Fruit fly (Drosophila melanogaster) whole organism, embryonic: ENCODE data around the gene CG7565.
A peak's percentile ranks its signal among the peaks of the same experiment; 100 is the strongest.

ENCODE experiments used
- Atf6 ChIP-seq: fragments of 200-800 bp; sonication (Bioruptor generic); IDR thresholded peaks from 2 replicates; pipeline ENCODE4 v1.3.6; 2022; ENCODE audit warnings: missing biosample characterization, missing genetic modification characterization
- Bdp1 ChIP-seq: fragments of 200-800 bp; sonication (Bioruptor generic); optimal IDR thresholded peaks from 3 replicates; lab custom pipeline; 2016; ENCODE audit warnings: missing biosample characterization, missing genetic modification characterization
- Blimp-1 ChIP-seq: fragments of 200-800 bp; sonication (Bioruptor generic); optimal IDR thresholded peaks from 3 replicates; lab custom pipeline; 2018; ENCODE audit warnings: missing biosample characterization, missing genetic modification characterization, mild to moderate bottlenecking, moderate library complexity, missing genetic modification reagents
- CG1024 ChIP-seq: fragments of 200-800 bp; sonication (Bioruptor generic); IDR thresholded peaks from 2 replicates; pipeline ENCODE4 v1.3.6; 2022; ENCODE audit warnings: missing biosample characterization, missing genetic modification characterization
- CG10274 ChIP-seq: fragments of 200-800 bp; sonication (Bioruptor generic); optimal IDR thresholded peaks from 3 replicates; lab custom pipeline; 2017; ENCODE audit warnings: missing biosample characterization, mild to moderate bottlenecking, missing genetic modification characterization
- CG11247 ChIP-seq: fragments of 200-800 bp; sonication (Bioruptor generic); IDR thresholded peaks from 2 replicates; pipeline ENCODE4 v1.3.6; 2022; ENCODE audit warnings: missing biosample characterization, missing genetic modification characterization
- CG12155 ChIP-seq: fragments of 200-800 bp; sonication (Bioruptor generic); optimal IDR thresholded peaks from 3 replicates; lab custom pipeline; 2016; ENCODE audit warnings: missing biosample characterization, missing genetic modification characterization
- CG12744 ChIP-seq: fragments of 200-800 bp; sonication (Bioruptor generic); optimal IDR thresholded peaks from 2 replicates; lab custom pipeline; 2016; ENCODE audit warnings: missing biosample characterization, missing genetic modification characterization
- CG13894 ChIP-seq: fragments of 200-800 bp; sonication (Bioruptor generic); optimal IDR thresholded peaks from 3 replicates; lab custom pipeline; 2018; ENCODE audit warnings: missing biosample characterization, mild to moderate bottlenecking, missing genetic modification characterization, moderate library complexity
- CG15073 ChIP-seq: fragments of 200-800 bp; sonication (Bioruptor generic); optimal IDR thresholded peaks from 2 replicates; lab custom pipeline; 2016; ENCODE audit warnings: missing biosample characterization, missing genetic modification characterization
- CG18619 ChIP-seq: fragments of 200-800 bp; sonication (Bioruptor generic); optimal IDR thresholded peaks from 3 replicates; lab custom pipeline; 2017; ENCODE audit warnings: missing biosample characterization, mild to moderate bottlenecking, missing genetic modification characterization
- CG2678 ChIP-seq: fragments of 200-800 bp; sonication (Bioruptor generic); optimal IDR thresholded peaks from 3 replicates; lab custom pipeline; 2019; ENCODE audit warnings: missing biosample characterization, mild to moderate bottlenecking, missing genetic modification characterization, moderate library complexity
- CG32532 ChIP-seq: fragments of 200-800 bp; sonication (Bioruptor generic); IDR thresholded peaks from 2 replicates; pipeline ENCODE4 v1.3.6; 2022; ENCODE audit warnings: missing biosample characterization, missing genetic modification characterization
- CG3281 ChIP-seq: fragments of 200-800 bp; sonication (Bioruptor generic); optimal IDR thresholded peaks from 3 replicates; lab custom pipeline; 2017; ENCODE audit warnings: missing biosample characterization, mild to moderate bottlenecking, missing genetic modification characterization
- CG34224 ChIP-seq: fragments of 200-800 bp; sonication (Bioruptor generic); IDR thresholded peaks from 3 replicates; pipeline ENCODE4 v1.3.6; 2022; ENCODE audit warnings: missing biosample characterization, missing genetic modification characterization; ENCODE audit not compliant: partially characterized antibody
- CG34376 ChIP-seq: fragments of 200-800 bp; sonication (Bioruptor generic); optimal IDR thresholded peaks from 2 replicates; lab custom pipeline; 2018; ENCODE audit warnings: missing biosample characterization, mild to moderate bottlenecking, missing genetic modification characterization
- CG4328 ChIP-seq: fragments of 200-800 bp; sonication (Bioruptor generic); optimal IDR thresholded peaks from 3 replicates; lab custom pipeline; 2017; ENCODE audit warnings: missing biosample characterization, missing genetic modification reagents, missing genetic modification characterization
- CG4360 ChIP-seq: fragments of 200-800 bp; sonication (Bioruptor generic); IDR thresholded peaks from 2 replicates; pipeline ENCODE4 v1.3.6; 2022; ENCODE audit warnings: missing biosample characterization, missing genetic modification characterization
- CG6175 ChIP-seq: fragments of 200-800 bp; sonication (Bioruptor generic); IDR thresholded peaks from 3 replicates; pipeline ENCODE4 v1.3.6; 2022; ENCODE audit warnings: missing biosample characterization, missing genetic modification characterization
- CG7372 ChIP-seq: fragments of 200-800 bp; sonication (Bioruptor generic); IDR thresholded peaks from 2 replicates; pipeline ENCODE4 v1.3.6; 2022; ENCODE audit warnings: missing biosample characterization, missing genetic modification characterization
- CG8089 ChIP-seq: fragments of 200-800 bp; sonication (Bioruptor generic); optimal IDR thresholded peaks from 3 replicates; lab custom pipeline; 2016; ENCODE audit warnings: missing biosample characterization, missing genetic modification characterization
- CG9609 ChIP-seq: fragments of 200-800 bp; sonication (Bioruptor generic); optimal IDR thresholded peaks from 3 replicates; lab custom pipeline; 2016; ENCODE audit warnings: missing biosample characterization, missing genetic modification characterization
- CG9727 ChIP-seq: fragments of 200-800 bp; sonication (Bioruptor generic); optimal IDR thresholded peaks from 3 replicates; lab custom pipeline; 2017; ENCODE audit warnings: missing biosample characterization, mild to moderate bottlenecking, missing genetic modification characterization
- CG9817 ChIP-seq: fragments of 200-800 bp; sonication (Bioruptor generic); optimal IDR thresholded peaks from 2 replicates; lab custom pipeline; 2018; ENCODE audit warnings: missing biosample characterization, mild to moderate bottlenecking, missing genetic modification characterization, moderate library complexity
- CkIIα-i1 ChIP-seq: fragments of 200-800 bp; sonication (Bioruptor generic); IDR thresholded peaks from 2 replicates; pipeline ENCODE4 v1.3.6; 2022; ENCODE audit warnings: missing biosample characterization, missing genetic modification characterization
- D19B ChIP-seq: fragments of 200-800 bp; sonication (Bioruptor generic); optimal IDR thresholded peaks from 2 replicates; lab custom pipeline; 2017; ENCODE audit warnings: missing biosample characterization, mild to moderate bottlenecking, missing genetic modification characterization
- GATAe ChIP-seq: fragments of 200-800 bp; sonication (Bioruptor generic); conservative IDR thresholded peaks from 2 replicates; pipeline ENCODE4 v1.3.6; 2022; ENCODE audit warnings: missing biosample characterization, missing genetic modification characterization
- HmgZ ChIP-seq: fragments of 200-800 bp; sonication (Bioruptor generic); optimal IDR thresholded peaks from 2 replicates; lab custom pipeline; 2018; ENCODE audit warnings: missing biosample characterization, mild to moderate bottlenecking, missing genetic modification characterization
- Hmr ChIP-seq: fragments of 200-800 bp; sonication (Bioruptor generic); optimal IDR thresholded peaks from 3 replicates; lab custom pipeline; 2017; ENCODE audit warnings: mild to moderate bottlenecking, missing biosample characterization, missing genetic modification reagents, missing genetic modification characterization
- Lhr ChIP-seq: fragments of 200-800 bp; sonication (Bioruptor generic); optimal IDR thresholded peaks from 3 replicates; lab custom pipeline; 2017; ENCODE audit warnings: mild to moderate bottlenecking, missing biosample characterization, missing genetic modification reagents, missing genetic modification characterization
- MTF-1 ChIP-seq: fragments of 200-800 bp; sonication (Bioruptor generic); optimal IDR thresholded peaks from 2 replicates; lab custom pipeline; 2018; ENCODE audit warnings: missing biosample characterization, mild to moderate bottlenecking, missing genetic modification characterization, borderline replicate concordance
- Mes4 ChIP-seq: fragments of 200-800 bp; sonication (Bioruptor generic); optimal IDR thresholded peaks from 2 replicates; lab custom pipeline; 2016; ENCODE audit warnings: missing biosample characterization, missing genetic modification characterization
- Nf-YC ChIP-seq: fragments of 200-800 bp; optimal IDR thresholded peaks from 3 replicates; lab custom pipeline; 2019; ENCODE audit warnings: missing biosample characterization, mild to moderate bottlenecking, missing genetic modification characterization, moderate library complexity
- Rfx ChIP-seq: fragments of 200-800 bp; sonication (Bioruptor generic); IDR thresholded peaks from 2 replicates; pipeline ENCODE4 v1.3.6; 2022; ENCODE audit warnings: missing biosample characterization, missing genetic modification characterization
- Trl ChIP-seq, 3 experiments: fragments of >200 bp in 2 of 3; fragments of 200-800 bp in 1 of 3; sonication (Bioruptor generic) in 1 of 3; optimal IDR thresholded peaks; 2 replicates in 1 of 3; 3 replicates in 2 of 3; lab custom pipeline; 2016 to 2017; ENCODE audit warnings: missing biosample characterization in 1 of 3, missing genetic modification characterization in 1 of 3
- bbx ChIP-seq: fragments of 200-800 bp; sonication (Bioruptor generic); IDR thresholded peaks from 2 replicates; pipeline ENCODE4 v1.3.6; 2022; ENCODE audit warnings: missing biosample characterization, missing genetic modification characterization; ENCODE audit not compliant: partially characterized antibody
- chm ChIP-seq: fragments of 200-800 bp; sonication (Bioruptor generic); IDR thresholded peaks from 2 replicates; pipeline ENCODE4 v1.3.6; 2022; ENCODE audit warnings: missing biosample characterization, missing genetic modification characterization
- crol ChIP-seq: fragments of 200-800 bp; sonication (Bioruptor generic); IDR thresholded peaks from 2 replicates; pipeline ENCODE4 v1.3.6; 2022; ENCODE audit warnings: missing biosample characterization, missing genetic modification characterization
- cwo ChIP-seq: fragments of 200-800 bp; sonication (Bioruptor generic); optimal IDR thresholded peaks from 3 replicates; lab custom pipeline; 2017; ENCODE audit warnings: missing biosample characterization, missing genetic modification characterization, mild to moderate bottlenecking, moderate library complexity, missing genetic modification reagents
- dpn ChIP-seq, 2 experiments: fragments of 200-800 bp; sonication (Bioruptor generic); optimal IDR thresholded peaks; 3 replicates each; lab custom pipeline; 2016; ENCODE audit warnings: missing biosample characterization in 2 of 2, missing genetic modification characterization in 2 of 2
- eyg ChIP-seq: fragments of 200-800 bp; sonication (Bioruptor generic); optimal IDR thresholded peaks from 3 replicates; lab custom pipeline; 2016; ENCODE audit warnings: missing biosample characterization, missing genetic modification characterization
- hb ChIP-seq: fragments of 200-800 bp; sonication (Bioruptor generic); IDR thresholded peaks from 3 replicates; pipeline ENCODE4 v1.3.6; 2022; ENCODE audit warnings: missing biosample characterization, missing genetic modification characterization; ENCODE audit not compliant: partially characterized antibody
- klu ChIP-seq: fragments of 200-800 bp; sonication (Bioruptor generic); IDR thresholded peaks from 2 replicates; pipeline ENCODE4 v1.3.6; 2022; ENCODE audit warnings: missing biosample characterization, missing genetic modification characterization
- lab ChIP-seq: fragments of 200-800 bp; sonication (Bioruptor generic); optimal IDR thresholded peaks from 3 replicates; lab custom pipeline; 2017; ENCODE audit warnings: missing biosample characterization, missing genetic modification characterization, mild to moderate bottlenecking, moderate library complexity, missing genetic modification reagents
- onecut ChIP-seq: fragments of 200-800 bp; sonication (Bioruptor generic); IDR thresholded peaks from 2 replicates; pipeline ENCODE4 v1.3.6; 2022; ENCODE audit warnings: missing biosample characterization, missing genetic modification characterization
- sd ChIP-seq: fragments of 200-800 bp; sonication (Bioruptor generic); optimal IDR thresholded peaks from 3 replicates; lab custom pipeline; 2018; ENCODE audit warnings: missing biosample characterization, mild to moderate bottlenecking, missing genetic modification characterization, moderate library complexity
- sens-2 ChIP-seq: fragments of 200-800 bp; sonication (Bioruptor generic); IDR thresholded peaks from 2 replicates; pipeline ENCODE4 v1.3.6; 2022; ENCODE audit warnings: missing biosample characterization, missing genetic modification characterization
- sr ChIP-seq: fragments of 200-800 bp; sonication (Bioruptor generic); IDR thresholded peaks from 3 replicates; pipeline ENCODE4 v1.3.6; 2022; ENCODE audit warnings: missing biosample characterization, missing genetic modification characterization
- wor ChIP-seq: fragments of 200-800 bp; sonication (Bioruptor generic); IDR thresholded peaks from 2 replicates; pipeline ENCODE4 v1.3.6; 2022; ENCODE audit warnings: missing biosample characterization, missing genetic modification characterization
- yki ChIP-seq: fragments of >200 bp; optimal IDR thresholded peaks from 3 replicates; lab custom pipeline; 2018
- zfh2 ChIP-seq: fragments of 200-800 bp; sonication (Bioruptor generic); optimal IDR thresholded peaks from 2 replicates; lab custom pipeline; 2016; ENCODE audit warnings: missing biosample characterization, missing genetic modification characterization

The CG7565 gene

dm6 chr3L:8073872-8074271 is 17.7 kb downstream of the CG7565 start:
- TF ChIP-seq onecut (GFP tag; lab: Robert Waterston, UW) = peak; percentile 70
- no peak for TF ChIP-seq Bdp1
- no peak for TF ChIP-seq Lhr (GFP tag; lab: Kevin White, UChicago)
- peak; percentile 70 for TF ChIP-seq crol
- no peak for TF ChIP-seq Hmr (GFP tag; lab: Kevin White, UChicago)
- no peak for TF ChIP-seq CG2678 (tag; lab: Kevin White, UChicago)
- TF ChIP-seq CG11247 (GFP tag; lab: Robert Waterston, UW) = peak; percentile 38; the same call in 1 of the 2 replicates
- TF ChIP-seq CG32532 = peak; percentile 44
- TF ChIP-seq D19B (GFP tag; lab: Kevin White, UChicago) = peak; percentile 41
- no peak for TF ChIP-seq CG12744 (GFP tag; lab: Kevin White, UChicago)
- no peak for TF ChIP-seq CG34376 (GFP tag; lab: Kevin White, UChicago)
- no peak for TF ChIP-seq eyg (GFP tag; lab: Kevin White, UChicago)
- TF ChIP-seq Rfx (GFP tag; lab: Robert Waterston, UW) = peak; percentile 44; the same call in 1 of the 2 replicates
- TF ChIP-seq Mes4 = no peak
- TF ChIP-seq CkIIα-i1 (GFP tag; lab: Robert Waterston, UW) = no peak
- TF ChIP-seq lab (GFP tag; lab: Kevin White, UChicago) = peak; percentile 47
- TF ChIP-seq CG13894 (tag; lab: Kevin White, UChicago) = peak; percentile 91
- no peak for TF ChIP-seq bbx
- TF ChIP-seq CG7372 = no peak
- TF ChIP-seq CG9609 (GFP tag; lab: Kevin White, UChicago) = no peak
- no peak for TF ChIP-seq CG8089 (GFP tag; lab: Kevin White, UChicago)
- TF ChIP-seq CG12155 (GFP tag; lab: Kevin White, UChicago) = no peak
- TF ChIP-seq CG10274 (GFP tag; lab: Kevin White, UChicago) = no peak
- no peak for TF ChIP-seq zfh2
- no peak for TF ChIP-seq CG6175
- no peak for TF ChIP-seq sd
- TF ChIP-seq Blimp-1 (GFP tag; lab: Kevin White, UChicago) = no peak
- no peak for TF ChIP-seq sr (GFP tag; lab: Robert Waterston, UW)
- TF ChIP-seq sens-2 (GFP tag; lab: Robert Waterston, UW) = no peak
- peak; percentile 3 for TF ChIP-seq cwo (GFP tag; lab: Kevin White, UChicago)
- TF ChIP-seq Atf6 (GFP tag; lab: Robert Waterston, UW) = peak; percentile 40; the same call in 1 of the 2 replicates
- TF ChIP-seq GATAe (GFP tag; lab: Robert Waterston, UW) = no peak
- no peak for TF ChIP-seq CG4360 (GFP tag; lab: Robert Waterston, UW)
- TF ChIP-seq HmgZ (tag; lab: Kevin White, UChicago) = peak; percentile 5
- TF ChIP-seq CG1024 (GFP tag; lab: Robert Waterston, UW) = no peak
- peak; percentile 23 for TF ChIP-seq CG15073 (GFP tag; lab: Kevin White, UChicago)
- peak; percentile 10 to 43 for TF ChIP-seq Trl (optimal IDR thresholded peaks at IDR 0.05; lab: Kevin White, UChicago)
- TF ChIP-seq Trl (GFP tag; optimal IDR thresholded peaks at IDR 0.05; lab: Kevin White, UChicago) = no peak
- TF ChIP-seq chm = 0 out of 2 replicates have a peak, but pooled peaks have one; percentile 23
- TF ChIP-seq Nf-YC = no peak
- TF ChIP-seq klu = no peak
- no peak for TF ChIP-seq hb (GFP tag; lab: Robert Waterston, UW)
- TF ChIP-seq CG4328 = no peak
- no peak for TF ChIP-seq CG3281 (GFP tag; lab: Kevin White, UChicago)
- no peak for TF ChIP-seq wor (GFP tag; lab: Robert Waterston, UW)
- TF ChIP-seq dpn (GFP tag; optimal IDR thresholded peaks at IDR 0.05; lab: Kevin White, UChicago) = no peak
- TF ChIP-seq CG18619 (GFP tag; lab: Kevin White, UChicago) = no peak
- no peak for TF ChIP-seq CG9817 (tag; lab: Kevin White, UChicago)
- TF ChIP-seq CG9727 (GFP tag; lab: Kevin White, UChicago) = no peak
- TF ChIP-seq yki = no peak
- TF ChIP-seq MTF-1 (GFP tag; lab: Kevin White, UChicago) = no peak
- TF ChIP-seq CG34224 (GFP tag; lab: Robert Waterston, UW) = no peak
